Worm (Caenorhabditis elegans): ENCODE measurements around the gene ubh-2.

ubh-2 gene

DNA sequence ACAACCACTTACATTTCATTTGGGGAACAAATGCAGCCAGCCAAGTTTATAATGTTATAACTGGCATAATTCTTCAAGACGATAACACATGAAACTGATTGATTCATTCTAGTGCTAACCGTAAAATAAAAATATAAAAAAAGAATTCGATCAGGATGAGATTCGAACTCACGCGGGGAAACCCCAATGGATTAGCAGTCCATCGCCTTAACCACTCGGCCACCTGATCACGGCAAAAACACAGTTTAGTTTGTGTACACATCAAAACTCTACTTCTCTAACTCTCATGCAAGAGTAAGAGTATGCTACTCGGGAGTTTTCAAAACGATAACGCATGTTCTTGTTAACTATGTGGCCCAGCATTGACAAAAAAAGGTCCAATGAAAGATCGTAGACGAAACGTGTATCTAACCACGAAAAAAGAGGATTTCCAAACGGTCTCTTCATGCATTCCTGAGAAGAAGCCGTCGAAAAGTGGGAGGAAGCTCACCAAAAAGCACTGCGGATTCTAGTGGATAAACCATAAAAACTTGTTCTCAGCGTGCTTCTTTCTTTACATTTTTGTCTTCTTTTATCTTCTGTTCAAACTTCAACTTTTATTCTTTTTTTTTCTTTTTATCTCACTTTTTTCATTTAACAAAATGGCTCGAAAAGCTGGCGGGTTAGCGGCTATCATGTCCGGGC, 42.2 kb upstream of the ubh-2 start, which contains the start of gene twk-10 (continued):
- TF ChIP-seq ceh-82 (tag; optimal IDR thresholded peaks at IDR 0.05) = no peak
- no peak for TF ChIP-seq daf-12 (tag; optimal IDR thresholded peaks at IDR 0.05)
- TF ChIP-seq ztf-7 (tag; optimal IDR thresholded peaks at IDR 0.05) = no peak
- TF ChIP-seq zfp-2 (tag; optimal IDR thresholded peaks at IDR 0.05) = no peak
- no peak for TF ChIP-seq ama-1 (optimal IDR thresholded peaks at IDR 0.05)
- no peak for TF ChIP-seq T20F7.1 (GFP tag; optimal IDR thresholded peaks at IDR 0.05)
- TF ChIP-seq ceh-44 (GFP tag; IDR thresholded peaks at IDR 0.05) = peak; percentile 70; the same call in 1 of the 2 replicates

DNA sequence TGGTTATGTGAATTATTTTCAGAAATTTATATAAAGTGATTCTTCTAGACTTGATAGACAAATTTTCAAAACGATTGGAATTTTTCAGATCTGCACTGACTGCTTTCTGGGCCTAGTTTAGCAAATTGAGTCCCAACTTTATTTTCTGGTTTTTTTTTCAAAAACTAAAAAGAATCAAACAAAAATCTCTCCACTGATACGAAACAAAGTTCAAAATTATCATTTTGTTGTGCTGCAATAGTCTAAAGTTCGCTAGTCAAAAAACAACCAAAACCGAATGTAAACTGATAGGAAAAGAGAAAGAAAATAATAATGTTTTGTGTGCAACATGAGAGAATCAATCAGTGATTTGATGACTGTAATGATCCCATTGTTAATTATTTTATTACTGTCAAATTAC, 40.3 kb upstream of the ubh-2 start, which contains the start of gene lipl-4:
TSS of gene lipl-4 (plus strand) at position 301 of the 400 bp plus-strand sequence.
- TF ChIP-seq hlh-30 (tag; optimal IDR thresholded peaks at IDR 0.05; ENCODE audit: insufficient read depth) (no peak), daf-16 (GFP tag; optimal IDR thresholded peaks at IDR 0.05) (no peak), daf-16 (tag; optimal IDR thresholded peaks at IDR 0.05) (peak; percentile 53), unc-130 (GFP tag; optimal IDR thresholded peaks at IDR 0.05) (no peak), dve-1 (tag; optimal IDR thresholded peaks at IDR 0.05; ENCODE audit: insufficient read depth) (peak; percentile 1)

DNA sequence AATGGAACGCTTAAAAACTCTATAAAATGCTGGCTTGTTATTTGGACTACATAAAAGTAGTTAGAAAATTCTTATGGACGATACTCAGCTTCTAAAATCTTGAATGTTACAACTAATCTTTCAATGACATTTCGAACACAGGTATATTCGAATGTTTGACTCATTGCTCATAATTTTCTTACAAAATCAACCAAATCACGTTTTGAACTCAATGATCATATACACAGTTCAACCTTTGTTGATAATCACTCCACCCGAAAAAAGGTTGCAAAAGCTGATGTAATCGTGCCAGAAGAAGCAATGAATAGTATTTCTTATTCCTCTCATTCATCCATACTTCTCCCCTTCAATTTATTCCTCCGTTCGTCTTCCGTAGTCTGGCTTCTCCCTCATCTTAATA, 39.5 kb upstream of the ubh-2 start, which contains the start of gene K04A8.20:
TSS of gene K04A8.20 (plus strand) at position 301 of the 400 bp plus-strand sequence.
- peak; percentile 2 for TF ChIP-seq dve-1 (tag; optimal IDR thresholded peaks at IDR 0.05; ENCODE audit: insufficient read depth)
- TF ChIP-seq ctbp-1 (GFP tag; IDR thresholded peaks at IDR 0.05) = no peak

ce11 chrV:6548309-6548708, 38.7 kb upstream of the ubh-2 start:
- TF ChIP-seq fkh-10 (GFP tag; optimal IDR thresholded peaks at IDR 0.05) = no peak
- TF ChIP-seq lir-3 (tag; optimal IDR thresholded peaks at IDR 0.05) = no peak
- TF ChIP-seq ztf-7 (tag; optimal IDR thresholded peaks at IDR 0.05) = no peak
- TF ChIP-seq aha-1 (tag) = peak; percentile 37
- no peak for TF ChIP-seq mxl-2 (GFP tag; conservative IDR thresholded peaks at IDR 0.05)
- TF ChIP-seq set-16 (GFP tag; IDR thresholded peaks at IDR 0.05) = no peak
- no peak for TF ChIP-seq nhr-102 (tag; optimal IDR thresholded peaks at IDR 0.05)
- no peak for TF ChIP-seq ces-1 (GFP tag; optimal IDR thresholded peaks at IDR 0.05)
- no peak for TF ChIP-seq lim-7 (GFP tag; IDR thresholded peaks at IDR 0.05)
- peak; percentile 22 for TF ChIP-seq dve-1 (tag; optimal IDR thresholded peaks at IDR 0.05; ENCODE audit: insufficient read depth)
- TF ChIP-seq nhr-25 (tag; optimal IDR thresholded peaks at IDR 0.05; ENCODE audit: borderline replicate concordance, insufficient read depth) = no peak
- peak in 1 of 2 experiments; percentile 95 for TF ChIP-seq unc-62 (GFP tag; optimal IDR thresholded peaks at IDR 0.05 in 1 of 2)
- TF ChIP-seq unc-62 (tag; optimal IDR thresholded peaks at IDR 0.05) = no peak
- peak in 1 of 2 experiments; percentile 8 for TF ChIP-seq mdl-1 (tag; optimal IDR thresholded peaks at IDR 0.05)
- no peak for TF ChIP-seq ceh-44 (GFP tag; IDR thresholded peaks at IDR 0.05)

DNA sequence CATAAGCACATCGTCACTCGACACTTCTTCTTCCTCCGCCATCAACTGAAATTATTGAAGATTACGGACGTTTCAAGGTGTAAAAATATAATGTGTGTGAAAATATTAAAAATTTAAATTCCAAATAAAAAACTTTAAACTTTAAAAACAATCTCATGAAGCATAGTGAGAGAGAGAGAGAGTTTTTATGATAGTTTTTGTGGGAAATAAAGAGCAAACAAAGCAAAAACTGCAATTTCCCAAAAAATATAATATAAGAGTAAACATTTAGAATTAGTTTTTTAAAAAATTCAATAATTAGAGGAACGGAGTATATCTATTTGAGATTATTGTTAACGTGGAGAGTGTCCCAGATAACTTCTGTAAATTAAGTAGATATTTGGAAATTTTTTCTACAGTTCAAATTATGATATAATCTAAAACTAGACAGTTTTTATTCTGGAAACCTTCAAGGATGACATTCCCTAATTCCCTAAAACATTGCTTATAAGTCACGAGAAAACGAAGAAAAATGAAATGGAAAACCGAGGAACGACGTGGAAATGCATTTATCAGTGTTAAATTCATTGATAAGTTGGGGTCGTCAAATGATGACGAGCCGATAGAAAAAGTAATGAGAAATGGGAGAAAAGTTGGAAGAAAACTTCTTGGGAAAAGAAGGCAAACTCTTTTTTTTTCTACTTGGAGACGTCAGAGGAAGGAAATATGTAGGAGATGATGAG, 37.0 kb upstream of the ubh-2 start, which contains the start of gene dre-1:
TSS of gene dre-1 (minus strand) at position 51 of the 722 bp plus-strand sequence.
- TF ChIP-seq daf-16 (GFP tag; optimal IDR thresholded peaks at IDR 0.05) (no peak), daf-16 (tag; optimal IDR thresholded peaks at IDR 0.05) (peak; percentile 26), set-16 (GFP tag; IDR thresholded peaks at IDR 0.05) (no peak), D1046.2 (GFP tag; IDR thresholded peaks at IDR 0.05) (no peak), ctbp-1 (GFP tag; IDR thresholded peaks at IDR 0.05) (no peak), mxl-2 (GFP tag; conservative IDR thresholded peaks at IDR 0.05) (no peak), daf-19 (GFP tag; conservative IDR thresholded peaks at IDR 0.05) (no peak), saeg-2 (GFP tag; IDR thresholded peaks at IDR 0.05) (no peak), mes-2 (tag; optimal IDR thresholded peaks at IDR 0.05; ENCODE audit: poor library complexity, severe bottlenecking) (no peak), zfp-2 (tag; optimal IDR thresholded peaks at IDR 0.05) (no peak), duxl-1 (tag; optimal IDR thresholded peaks at IDR 0.05; ENCODE audit: poor library complexity) (no peak), ztf-7 (tag; optimal IDR thresholded peaks at IDR 0.05) (no peak), egl-27 (tag; optimal IDR thresholded peaks at IDR 0.05) (no peak), Y105C5A.15 (GFP tag; IDR thresholded peaks at IDR 0.05) (no peak), aha-1 (tag) (peak; percentile 71), pqm-1 (tag; optimal IDR thresholded peaks at IDR 0.05) (peak; percentile 37), lin-1 (GFP tag; IDR thresholded peaks at IDR 0.05) (no peak), zag-1 (tag; optimal IDR thresholded peaks at IDR 0.05) (no peak), zip-2 (tag; optimal IDR thresholded peaks at IDR 0.05) (no peak), ceh-32 (tag; optimal IDR thresholded peaks at IDR 0.05; ENCODE audit: poor library complexity) (no peak), dmd-6 (GFP tag; IDR thresholded peaks at IDR 0.05) (0 out of 2 replicates have a peak, but pooled peaks have one; percentile 18), nhr-6 (tag; optimal IDR thresholded peaks at IDR 0.05) (no peak), snpc-4 (tag; optimal IDR thresholded peaks at IDR 0.05) (no peak)
